Fruit fly (Drosophila melanogaster) S2 (cell line): Measurements from ENCODE around the gene CG13999.

ENCODE experiments used
- CG8478 ChIP-seq: fragments of >200 bp; optimal IDR thresholded peaks from 2 replicates; lab custom pipeline; 2018
- CTCF ChIP-seq, 2 experiments: fragments of >200 bp; optimal IDR thresholded peaks; 2 replicates each; lab custom pipeline; 2018

DNA sequence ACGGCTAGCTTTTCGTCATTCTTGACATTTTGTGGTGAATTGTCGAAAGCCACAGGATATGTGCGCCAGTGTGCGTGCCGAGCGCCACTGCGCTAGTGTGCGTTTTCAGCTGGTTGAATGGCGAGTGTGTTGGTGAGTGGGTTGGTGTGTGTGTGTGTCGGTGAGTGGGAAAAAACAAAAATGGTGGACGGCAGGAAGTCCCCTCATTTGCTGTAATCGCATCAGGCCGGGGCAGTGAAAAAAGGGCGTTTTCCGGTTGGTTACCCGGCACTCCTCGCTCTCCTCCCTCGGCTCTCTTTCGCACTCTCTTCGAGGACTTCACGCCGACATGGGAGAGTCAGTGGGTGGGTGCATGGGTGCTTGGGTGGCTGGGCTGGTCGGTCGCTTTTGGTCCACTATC is 31.1 kb downstream of the CG13999 start:
- no peak for TF ChIP-seq CTCF (optimal IDR thresholded peaks at IDR 0.05; lab: Kevin White, UChicago)
- TF ChIP-seq CG8478 (lab: Kevin White, UChicago): no peak
